Worm (Caenorhabditis elegans) whole organism, L4/young adult: ENCODE results near the gene srz-83.

Experiments
- W03F9.2 ChIP-seq: fragments of 150-350 bp; optimal IDR thresholded peaks from 2 replicates; lab custom pipeline; 2014; ENCODE audit warnings: missing biosample characterization, missing genetic modification characterization
- dao-5 ChIP-seq: sonication (generic microtip); optimal IDR thresholded peaks from 2 replicates; lab custom pipeline; 2016; ENCODE audit warnings: missing genotype, missing genetic modification characterization, moderate library complexity, missing compliant biosample characterization
- him-1 ChIP-seq: sonication (generic microtip); optimal IDR thresholded peaks from 2 replicates; lab custom pipeline; 2016; ENCODE audit warnings: missing genotype, missing genetic modification reagents, missing genetic modification characterization, missing compliant biosample characterization

DNA sequence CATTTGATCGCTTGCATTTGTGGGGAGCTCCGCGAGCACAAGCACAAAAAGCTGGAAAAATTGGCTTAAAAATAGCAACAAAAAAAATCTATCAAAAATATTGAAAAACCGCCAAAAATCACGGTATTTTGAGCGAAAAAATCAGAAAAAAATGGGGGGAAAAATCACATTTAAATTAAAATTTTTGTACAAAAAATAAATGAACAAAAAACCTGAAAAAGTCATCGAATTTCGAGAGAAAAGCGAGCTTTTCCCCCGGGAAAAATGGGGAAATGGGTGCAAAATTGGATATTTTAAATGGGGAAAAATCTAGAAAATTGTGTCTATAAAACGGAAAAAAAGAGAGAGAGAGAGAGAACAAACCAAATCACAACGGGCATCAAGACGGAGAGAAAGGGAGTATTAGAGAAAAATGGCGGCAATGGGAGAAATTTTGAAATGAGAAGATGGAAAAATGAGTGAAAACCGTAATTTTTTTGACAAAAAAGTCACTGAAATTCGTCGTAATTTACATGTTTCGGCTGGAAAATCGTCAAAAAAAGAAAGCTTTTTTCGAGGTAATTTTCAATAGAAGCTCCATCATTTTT, 5.3 kb downstream of the srz-83 start, which contains the start of gene ced-10:
- TF ChIP-seq W03F9.2 (no peak), him-1 (tag; lab: Kevin White, UChicago) (no peak), dao-5 (no peak)
